Worm (Caenorhabditis elegans) whole organism, mixed stage, embryonic: ENCODE results near the gene T04F3.4.

Experiments
- M03D4.4 ChIP-seq: sonication (generic microtip); optimal IDR thresholded peaks from 2 replicates; lab custom pipeline; 2017; ENCODE audit warnings: mild to moderate bottlenecking, missing genetic modification characterization, missing compliant biosample characterization
- bed-3 ChIP-seq: fragments of 200-800 bp; sonication (Bioruptor generic); optimal IDR thresholded peaks from 3 replicates; lab custom pipeline; 2018; ENCODE audit warnings: mild to moderate bottlenecking, missing genetic modification characterization, moderate library complexity, missing compliant biosample characterization
- blmp-1 ChIP-seq: fragments of 150-350 bp; optimal IDR thresholded peaks from 2 replicates; lab custom pipeline; 2014; ENCODE audit warnings: missing biosample characterization, missing genetic modification characterization
- ceh-43 ChIP-seq: fragments of 200-800 bp; sonication (Bioruptor generic); optimal IDR thresholded peaks from 2 replicates; lab custom pipeline; 2018; ENCODE audit warnings: mild to moderate bottlenecking, missing genetic modification characterization, moderate library complexity, missing compliant biosample characterization
- ceh-83 ChIP-seq: fragments of 200-800 bp; sonication (Bioruptor generic); optimal IDR thresholded peaks from 2 replicates; lab custom pipeline; 2018; ENCODE audit warnings: mild to moderate bottlenecking, missing genetic modification characterization, missing compliant biosample characterization
- ces-1 ChIP-seq: fragments of 150-350 bp; optimal IDR thresholded peaks from 2 replicates; lab custom pipeline; 2014; ENCODE audit warnings: missing biosample characterization, missing genetic modification reagents, missing genetic modification characterization
- cnd-1 ChIP-seq: fragments of 200-800 bp; sonication (Bioruptor generic); optimal IDR thresholded peaks from 2 replicates; lab custom pipeline; 2018; ENCODE audit warnings: mild to moderate bottlenecking, missing genetic modification characterization, missing compliant biosample characterization
- drap-1 ChIP-seq: fragments of 200-800 bp; sonication (Bioruptor generic); optimal IDR thresholded peaks from 3 replicates; lab custom pipeline; 2018; ENCODE audit warnings: mild to moderate bottlenecking, missing genetic modification characterization, missing compliant biosample characterization
- elt-1 ChIP-seq: sonication (generic microtip); optimal IDR thresholded peaks from 2 replicates; lab custom pipeline; 2017; ENCODE audit warnings: missing genetic modification characterization, mild to moderate bottlenecking, missing compliant biosample characterization, antibody characterized with exemption, moderate library complexity, borderline replicate concordance; ENCODE audit not compliant: insufficient read depth
- elt-3 ChIP-seq: fragments of 150-350 bp; optimal IDR thresholded peaks from 2 replicates; lab custom pipeline; 2014; ENCODE audit warnings: missing biosample characterization, missing genetic modification characterization
- flh-1 ChIP-seq: fragments of 200-800 bp; sonication (Bioruptor generic); optimal IDR thresholded peaks from 2 replicates; lab custom pipeline; 2018; ENCODE audit warnings: mild to moderate bottlenecking, missing genetic modification characterization, moderate library complexity, missing compliant biosample characterization
- ham-2 ChIP-seq: fragments of 200-800 bp; sonication (Bioruptor generic); optimal IDR thresholded peaks from 2 replicates; lab custom pipeline; 2018; ENCODE audit warnings: mild to moderate bottlenecking, missing genetic modification characterization, missing compliant biosample characterization
- hlh-1 ChIP-seq: fragments of 150-350 bp; optimal IDR thresholded peaks from 2 replicates; lab custom pipeline; 2014; ENCODE audit warnings: missing biosample characterization, missing genetic modification reagents, missing genetic modification characterization
- lin-32 ChIP-seq: fragments of 200-800 bp; sonication (Bioruptor generic); optimal IDR thresholded peaks from 2 replicates; lab custom pipeline; 2018; ENCODE audit warnings: mild to moderate bottlenecking, missing genetic modification characterization, missing compliant biosample characterization
- mab-5 ChIP-seq: fragments of 150-350 bp; optimal IDR thresholded peaks from 2 replicates; lab custom pipeline; 2014; ENCODE audit warnings: missing biosample characterization, missing genetic modification characterization
- mep-1 ChIP-seq: fragments of 150-350 bp; optimal IDR thresholded peaks from 2 replicates; lab custom pipeline; 2017; ENCODE audit warnings: missing biosample characterization, missing genetic modification reagents, missing genetic modification characterization, inconsistent platforms
- mls-2 ChIP-seq: sonication (generic microtip); optimal IDR thresholded peaks from 2 replicates; lab custom pipeline; 2016; ENCODE audit warnings: mild to moderate bottlenecking, missing genetic modification characterization, moderate library complexity, missing compliant biosample characterization
- nhr-12 ChIP-seq: fragments of 150-350 bp; optimal IDR thresholded peaks from 2 replicates; lab custom pipeline; 2014; ENCODE audit warnings: missing biosample characterization, missing genetic modification characterization
- nhr-2 ChIP-seq: fragments of 150-350 bp; optimal IDR thresholded peaks from 2 replicates; lab custom pipeline; 2014; ENCODE audit warnings: missing biosample characterization, missing genetic modification characterization
- nhr-237 ChIP-seq: fragments of 150-350 bp; optimal IDR thresholded peaks from 2 replicates; lab custom pipeline; 2014; ENCODE audit warnings: missing biosample characterization, missing genetic modification characterization
- nhr-28 ChIP-seq: fragments of 150-350 bp; optimal IDR thresholded peaks from 2 replicates; lab custom pipeline; 2014; ENCODE audit warnings: missing biosample characterization, missing genetic modification characterization
- nhr-76 ChIP-seq: sonication (generic microtip); optimal IDR thresholded peaks from 2 replicates; lab custom pipeline; 2017; ENCODE audit warnings: missing biosample characterization, missing genetic modification characterization
- pha-4 ChIP-seq: fragments of 150-350 bp; optimal IDR thresholded peaks from 2 replicates; lab custom pipeline; 2018; ENCODE audit warnings: missing biosample characterization, missing genetic modification reagents, missing genetic modification characterization
- sem-2 ChIP-seq: fragments of 200-800 bp; sonication (Bioruptor generic); optimal IDR thresholded peaks from 2 replicates; lab custom pipeline; 2018; ENCODE audit warnings: mild to moderate bottlenecking, missing genetic modification characterization, missing compliant biosample characterization
- snpc-4 ChIP-seq: fragments of 150-350 bp; optimal IDR thresholded peaks from 2 replicates; lab custom pipeline; 2014; ENCODE audit warnings: missing biosample characterization, missing genetic modification characterization
- sptf-1 ChIP-seq: sonication (generic microtip); optimal IDR thresholded peaks from 2 replicates; lab custom pipeline; 2017; ENCODE audit warnings: mild to moderate bottlenecking, missing genetic modification characterization, moderate library complexity, missing compliant biosample characterization
- tbx-8 ChIP-seq: fragments of 200-800 bp; sonication (Bioruptor generic); optimal IDR thresholded peaks from 2 replicates; lab custom pipeline; 2018; ENCODE audit warnings: mild to moderate bottlenecking, missing genetic modification characterization, moderate library complexity, missing compliant biosample characterization
- unc-120 ChIP-seq: sonication (generic microtip); optimal IDR thresholded peaks from 2 replicates; lab custom pipeline; 2017; ENCODE audit warnings: missing genetic modification characterization, missing compliant biosample characterization; ENCODE audit not compliant: poor library complexity, severe bottlenecking
- unc-39 ChIP-seq: fragments of 150-350 bp; optimal IDR thresholded peaks from 2 replicates; lab custom pipeline; 2014; ENCODE audit warnings: missing biosample characterization, missing genetic modification characterization
- zip-8 ChIP-seq: fragments of 150-350 bp; optimal IDR thresholded peaks from 2 replicates; lab custom pipeline; 2014; ENCODE audit warnings: missing biosample characterization, missing genetic modification characterization

The T04F3.4 gene

ce11 chrV:11741078-11741477 lies 21.8 kb downstream of the T04F3.4 start:
- TF ChIP-seq mep-1 (tag; lab: Kevin White, UChicago) (no peak), hlh-1 (no peak), sem-2 (no peak), mab-5 (tag; lab: Kevin White, UChicago) (no peak), elt-1 (tag; lab: Kevin White, UChicago) (no peak), pha-4 (tag; lab: Kevin White, UChicago) (no peak), ceh-43 (GFP tag; lab: Kevin White, UChicago) (no peak), nhr-2 (tag; lab: Kevin White, UChicago) (no peak), cnd-1 (tag; lab: Kevin White, UChicago) (no peak)

ce11 chrV:11739820-11740219 lies 23.0 kb downstream of the T04F3.4 start, which contains the start of gene T04F3.1:
Gene T04F3.1 (plus strand): TSS chrV:11740065.
- TF ChIP-seq nhr-237 (tag; lab: Kevin White, UChicago): no peak
- no peak for TF ChIP-seq mls-2
- TF ChIP-seq mep-1 (tag; lab: Kevin White, UChicago): no peak
- TF ChIP-seq bed-3 (GFP tag; lab: Kevin White, UChicago): no peak
- TF ChIP-seq nhr-76 (tag; lab: Kevin White, UChicago): no peak
- TF ChIP-seq flh-1 (GFP tag; lab: Kevin White, UChicago): no peak
- no peak for TF ChIP-seq mab-5 (tag; lab: Kevin White, UChicago)
- TF ChIP-seq drap-1 (GFP tag; lab: Kevin White, UChicago): no peak
- no peak for TF ChIP-seq ces-1
- TF ChIP-seq lin-32 (GFP tag; lab: Kevin White, UChicago): no peak
- TF ChIP-seq sptf-1 (tag; lab: Kevin White, UChicago): no peak
- no peak for TF ChIP-seq ham-2 (GFP tag; lab: Kevin White, UChicago)
- TF ChIP-seq elt-1 (tag; lab: Kevin White, UChicago): no peak
- no peak for TF ChIP-seq pha-4 (tag; lab: Kevin White, UChicago)
- TF ChIP-seq M03D4.4: no peak
- no peak for TF ChIP-seq unc-120 (tag; lab: Kevin White, UChicago)
- TF ChIP-seq ceh-83 (GFP tag; lab: Kevin White, UChicago): no peak
- TF ChIP-seq blmp-1 (tag; lab: Kevin White, UChicago): no peak
- TF ChIP-seq sem-2: no peak
- TF ChIP-seq tbx-8 (GFP tag; lab: Kevin White, UChicago): no peak

- no peak for TF ChIP-seq mep-1 (tag; lab: Kevin White, UChicago)
- no peak for TF ChIP-seq unc-39 (tag; lab: Kevin White, UChicago)
- no peak for TF ChIP-seq ham-2 (GFP tag; lab: Kevin White, UChicago)
- TF ChIP-seq tbx-8 (GFP tag; lab: Kevin White, UChicago): no peak
- TF ChIP-seq bed-3 (GFP tag; lab: Kevin White, UChicago): no peak
- TF ChIP-seq snpc-4: no peak
- no peak for TF ChIP-seq elt-3 (tag; lab: Kevin White, UChicago)
- no peak for TF ChIP-seq sptf-1 (tag; lab: Kevin White, UChicago)
Measured at ce11 chrV:11737333-11737732, 25.5 kb downstream of the T04F3.4 start.

ce11 chrV:11736896-11737295 lies 26.0 kb downstream of the T04F3.4 start, which contains the start of gene spe-42:
Gene spe-42 (minus strand): TSS chrV:11736996.
- TF ChIP-seq ham-2 (GFP tag; lab: Kevin White, UChicago): no peak
- TF ChIP-seq M03D4.4: no peak
- TF ChIP-seq snpc-4: no peak
- no peak for TF ChIP-seq nhr-28 (tag; lab: Kevin White, UChicago)
- no peak for TF ChIP-seq cnd-1 (tag; lab: Kevin White, UChicago)
- TF ChIP-seq bed-3 (GFP tag; lab: Kevin White, UChicago): no peak
- no peak for TF ChIP-seq ces-1
- TF ChIP-seq hlh-1: no peak
- no peak for TF ChIP-seq zip-8 (tag; lab: Kevin White, UChicago)
- TF ChIP-seq elt-3 (tag; lab: Kevin White, UChicago): no peak
- no peak for TF ChIP-seq mls-2
- TF ChIP-seq nhr-12 (tag; lab: Kevin White, UChicago): no peak
- TF ChIP-seq unc-120 (tag; lab: Kevin White, UChicago): no peak
- TF ChIP-seq sptf-1 (tag; lab: Kevin White, UChicago): no peak
- TF ChIP-seq ceh-83 (GFP tag; lab: Kevin White, UChicago): no peak

- peak; percentile 58 for TF ChIP-seq mep-1 (tag; lab: Kevin White, UChicago)
- no peak for TF ChIP-seq mab-5 (tag; lab: Kevin White, UChicago)
- TF ChIP-seq ham-2 (GFP tag; lab: Kevin White, UChicago): no peak
- no peak for TF ChIP-seq elt-1 (tag; lab: Kevin White, UChicago)
- TF ChIP-seq nhr-76 (tag; lab: Kevin White, UChicago): no peak
- no peak for TF ChIP-seq bed-3 (GFP tag; lab: Kevin White, UChicago)
- TF ChIP-seq ceh-43 (GFP tag; lab: Kevin White, UChicago): no peak
- no peak for TF ChIP-seq flh-1 (GFP tag; lab: Kevin White, UChicago)
Measured at ce11 chrV:11733460-11733859, 29.4 kb downstream of the T04F3.4 start, which contains the start of gene npp-22. Gene npp-22 (minus strand): TSS chrV:11733472.
